Fruit fly (Drosophila melanogaster): Measurements from ENCODE around the gene CG46320.

The CG46320 gene

DNA sequence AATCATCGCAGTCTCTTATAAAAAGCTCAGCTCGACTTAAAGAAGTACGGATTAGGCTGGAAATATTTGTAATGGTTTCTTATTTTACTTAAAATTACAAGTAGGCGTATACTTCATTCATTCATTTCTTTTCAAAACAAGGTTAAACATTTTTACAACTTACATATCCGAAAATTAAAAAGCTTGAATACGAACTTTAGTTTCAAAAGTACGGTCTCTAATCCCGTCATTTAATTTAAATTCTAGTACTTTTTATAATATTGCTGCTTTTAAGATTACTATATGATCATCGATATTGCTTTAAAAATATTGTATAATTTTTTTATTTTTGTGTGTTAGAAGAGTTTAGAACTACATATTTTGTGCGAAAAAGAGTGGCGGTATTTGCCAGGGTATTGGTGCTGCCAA is 33.7 kb upstream of the CG46320 start (continued):
- peak; percentile 52 for TF ChIP-seq CG2712 (tag; optimal IDR thresholded peaks at IDR 0.05)
- peak; percentile 24 for TF ChIP-seq Usf (GFP tag; optimal IDR thresholded peaks at IDR 0.05)
- no peak for TF ChIP-seq crc (GFP tag; optimal IDR thresholded peaks at IDR 0.05)
- no peak for TF ChIP-seq CG33557 (GFP tag; optimal IDR thresholded peaks at IDR 0.05)
- no peak for TF ChIP-seq CG17829 (tag; optimal IDR thresholded peaks at IDR 0.05)
- TF ChIP-seq Nf-YB (GFP tag; optimal IDR thresholded peaks at IDR 0.05) = no peak
- no peak for TF ChIP-seq cato (GFP tag; optimal IDR thresholded peaks at IDR 0.05; ENCODE audit: borderline replicate concordance)
- no peak for TF ChIP-seq CG8281 (tag; optimal IDR thresholded peaks at IDR 0.05)
- TF ChIP-seq Dll (GFP tag; IDR thresholded peaks at IDR 0.05; ENCODE audit: partially characterized antibody) = no peak
- TF ChIP-seq CG1647 (GFP tag; optimal IDR thresholded peaks at IDR 0.05) = no peak
- peak; percentile 45 for TF ChIP-seq slbo (GFP tag; IDR thresholded peaks at IDR 0.05)
- no peak for TF ChIP-seq bbx (GFP tag; IDR thresholded peaks at IDR 0.05; ENCODE audit: partially characterized antibody)
- no peak for TF ChIP-seq CG13424 (tag; optimal IDR thresholded peaks at IDR 0.05)
- no peak for TF ChIP-seq ash1 (GFP tag; optimal IDR thresholded peaks at IDR 0.05)
- TF ChIP-seq Sry-δ (GFP tag; optimal IDR thresholded peaks at IDR 0.05) = no peak
- no peak for TF ChIP-seq Med (GFP tag)
- peak; percentile 33 for TF ChIP-seq CG14710 (tag; optimal IDR thresholded peaks at IDR 0.05)
- no peak for TF ChIP-seq CG3163 (GFP tag; optimal IDR thresholded peaks at IDR 0.05)
- no peak for TF ChIP-seq unc-4 (GFP tag; IDR thresholded peaks at IDR 0.05; ENCODE audit: partially characterized antibody)
- TF ChIP-seq scrt (GFP tag; optimal IDR thresholded peaks at IDR 0.05) = no peak
- TF ChIP-seq CG2129 (GFP tag; IDR thresholded peaks at IDR 0.05; ENCODE audit: partially characterized antibody) = no peak
- TF ChIP-seq CG10979 (tag; optimal IDR thresholded peaks at IDR 0.05) = peak; percentile 41
- TF ChIP-seq sr (GFP tag; IDR thresholded peaks at IDR 0.05) = no peak
- TF ChIP-seq CG10267 (tag; optimal IDR thresholded peaks at IDR 0.05) = no peak
- no peak for TF ChIP-seq zfh2 (GFP tag; optimal IDR thresholded peaks at IDR 0.05)
- TF ChIP-seq CG11504 (tag; optimal IDR thresholded peaks at IDR 0.05) = no peak
- no peak for TF ChIP-seq eyg (GFP tag; optimal IDR thresholded peaks at IDR 0.05)
- TF ChIP-seq CG12155 (GFP tag; optimal IDR thresholded peaks at IDR 0.05) = no peak
- no peak for TF ChIP-seq BtbVII (GFP tag; optimal IDR thresholded peaks at IDR 0.05)
- TF ChIP-seq CG16813 (GFP tag; IDR thresholded peaks at IDR 0.05; ENCODE audit: partially characterized antibody) = no peak
- no peak for TF ChIP-seq CG4328 (GFP tag; optimal IDR thresholded peaks at IDR 0.05)
- peak; percentile 71 for TF ChIP-seq CG4424 (GFP tag; optimal IDR thresholded peaks at IDR 0.05)
- no peak for TF ChIP-seq tup (GFP tag; optimal IDR thresholded peaks at IDR 0.05)
- TF ChIP-seq ac (GFP tag; optimal IDR thresholded peaks at IDR 0.05) = no peak
- no peak for TF ChIP-seq gce (GFP tag; IDR thresholded peaks at IDR 0.05)
- TF ChIP-seq CG11560 (tag; IDR thresholded peaks at IDR 0.05) = no peak
- TF ChIP-seq CG6765 (GFP tag; optimal IDR thresholded peaks at IDR 0.05) = no peak
- TF ChIP-seq sisA (GFP tag; IDR thresholded peaks at IDR 0.05) = no peak
- TF ChIP-seq tx (GFP tag; optimal IDR thresholded peaks at IDR 0.05) = no peak
- TF ChIP-seq CG2120 (GFP tag; optimal IDR thresholded peaks at IDR 0.05) = peak; percentile 40
- TF ChIP-seq Asciz (GFP tag; optimal IDR thresholded peaks at IDR 0.05) = no peak
- no peak for TF ChIP-seq Doc3 (GFP tag; IDR thresholded peaks at IDR 0.05; ENCODE audit: partially characterized antibody)
- no peak for TF ChIP-seq Hr51 (GFP tag; optimal IDR thresholded peaks at IDR 0.05)
- no peak for TF ChIP-seq fu2 (GFP tag; optimal IDR thresholded peaks at IDR 0.05)
- no peak for TF ChIP-seq Myb (GFP tag; optimal IDR thresholded peaks at IDR 0.05)
- no peak for TF ChIP-seq klu (GFP tag; IDR thresholded peaks at IDR 0.05)
- TF ChIP-seq hkb (optimal IDR thresholded peaks at IDR 0.05) = no peak
- TF ChIP-seq hkb (GFP tag; IDR thresholded peaks at IDR 0.05) = no peak
- TF ChIP-seq CG6654 (GFP tag; optimal IDR thresholded peaks at IDR 0.05) = peak; percentile 15
- TF ChIP-seq jing (GFP tag; optimal IDR thresholded peaks at IDR 0.05) = no peak
- no peak for TF ChIP-seq sob (GFP tag; IDR thresholded peaks at IDR 0.05)
